Worm (Caenorhabditis elegans) whole organism, mixed stage, embryonic: ENCODE data around the gene cnnm-2.

Experiments
- M03D4.4 ChIP-seq: sonication (generic microtip); optimal IDR thresholded peaks from 2 replicates; lab custom pipeline; 2017; ENCODE audit warnings: mild to moderate bottlenecking, missing genetic modification characterization, missing compliant biosample characterization
- bed-3 ChIP-seq: fragments of 200-800 bp; sonication (Bioruptor generic); optimal IDR thresholded peaks from 3 replicates; lab custom pipeline; 2018; ENCODE audit warnings: mild to moderate bottlenecking, missing genetic modification characterization, moderate library complexity, missing compliant biosample characterization
- blmp-1 ChIP-seq: fragments of 150-350 bp; optimal IDR thresholded peaks from 2 replicates; lab custom pipeline; 2014; ENCODE audit warnings: missing biosample characterization, missing genetic modification characterization
- ceh-39 ChIP-seq: fragments of 150-350 bp; optimal IDR thresholded peaks from 2 replicates; lab custom pipeline; 2014; ENCODE audit warnings: missing biosample characterization, missing genetic modification characterization
- ces-1 ChIP-seq: fragments of 150-350 bp; optimal IDR thresholded peaks from 2 replicates; lab custom pipeline; 2014; ENCODE audit warnings: missing biosample characterization, missing genetic modification reagents, missing genetic modification characterization
- cnd-1 ChIP-seq: fragments of 200-800 bp; sonication (Bioruptor generic); optimal IDR thresholded peaks from 2 replicates; lab custom pipeline; 2018; ENCODE audit warnings: mild to moderate bottlenecking, missing genetic modification characterization, missing compliant biosample characterization
- drap-1 ChIP-seq: fragments of 200-800 bp; sonication (Bioruptor generic); optimal IDR thresholded peaks from 3 replicates; lab custom pipeline; 2018; ENCODE audit warnings: mild to moderate bottlenecking, missing genetic modification characterization, missing compliant biosample characterization
- elt-3 ChIP-seq: fragments of 150-350 bp; optimal IDR thresholded peaks from 2 replicates; lab custom pipeline; 2014; ENCODE audit warnings: missing biosample characterization, missing genetic modification characterization
- flh-1 ChIP-seq: fragments of 200-800 bp; sonication (Bioruptor generic); optimal IDR thresholded peaks from 2 replicates; lab custom pipeline; 2018; ENCODE audit warnings: mild to moderate bottlenecking, missing genetic modification characterization, moderate library complexity, missing compliant biosample characterization
- ham-2 ChIP-seq: fragments of 200-800 bp; sonication (Bioruptor generic); optimal IDR thresholded peaks from 2 replicates; lab custom pipeline; 2018; ENCODE audit warnings: mild to moderate bottlenecking, missing genetic modification characterization, missing compliant biosample characterization
- hlh-1 ChIP-seq: fragments of 150-350 bp; optimal IDR thresholded peaks from 2 replicates; lab custom pipeline; 2014; ENCODE audit warnings: missing biosample characterization, missing genetic modification reagents, missing genetic modification characterization
- lin-13 ChIP-seq: fragments of 150-350 bp; optimal IDR thresholded peaks from 2 replicates; lab custom pipeline; 2014; ENCODE audit warnings: missing biosample characterization, missing genetic modification characterization
- lin-32 ChIP-seq: fragments of 200-800 bp; sonication (Bioruptor generic); optimal IDR thresholded peaks from 2 replicates; lab custom pipeline; 2018; ENCODE audit warnings: mild to moderate bottlenecking, missing genetic modification characterization, missing compliant biosample characterization
- lsy-2 ChIP-seq: fragments of 150-350 bp; optimal IDR thresholded peaks from 2 replicates; lab custom pipeline; 2014; ENCODE audit warnings: missing biosample characterization, missing genetic modification characterization
- mab-5 ChIP-seq: fragments of 150-350 bp; optimal IDR thresholded peaks from 2 replicates; lab custom pipeline; 2014; ENCODE audit warnings: missing biosample characterization, missing genetic modification characterization
- mep-1 ChIP-seq: fragments of 150-350 bp; optimal IDR thresholded peaks from 2 replicates; lab custom pipeline; 2017; ENCODE audit warnings: missing biosample characterization, missing genetic modification reagents, missing genetic modification characterization, inconsistent platforms
- mls-2 ChIP-seq: sonication (generic microtip); optimal IDR thresholded peaks from 2 replicates; lab custom pipeline; 2016; ENCODE audit warnings: mild to moderate bottlenecking, missing genetic modification characterization, moderate library complexity, missing compliant biosample characterization
- nhr-2 ChIP-seq: fragments of 150-350 bp; optimal IDR thresholded peaks from 2 replicates; lab custom pipeline; 2014; ENCODE audit warnings: missing biosample characterization, missing genetic modification characterization
- nhr-237 ChIP-seq: fragments of 150-350 bp; optimal IDR thresholded peaks from 2 replicates; lab custom pipeline; 2014; ENCODE audit warnings: missing biosample characterization, missing genetic modification characterization
- nhr-28 ChIP-seq: fragments of 150-350 bp; optimal IDR thresholded peaks from 2 replicates; lab custom pipeline; 2014; ENCODE audit warnings: missing biosample characterization, missing genetic modification characterization
- nhr-76 ChIP-seq: sonication (generic microtip); optimal IDR thresholded peaks from 2 replicates; lab custom pipeline; 2017; ENCODE audit warnings: missing biosample characterization, missing genetic modification characterization
- pha-4 ChIP-seq: fragments of 150-350 bp; optimal IDR thresholded peaks from 2 replicates; lab custom pipeline; 2018; ENCODE audit warnings: missing biosample characterization, missing genetic modification reagents, missing genetic modification characterization
- sem-2 ChIP-seq: fragments of 200-800 bp; sonication (Bioruptor generic); optimal IDR thresholded peaks from 2 replicates; lab custom pipeline; 2018; ENCODE audit warnings: mild to moderate bottlenecking, missing genetic modification characterization, missing compliant biosample characterization
- snpc-4 ChIP-seq: fragments of 150-350 bp; optimal IDR thresholded peaks from 2 replicates; lab custom pipeline; 2014; ENCODE audit warnings: missing biosample characterization, missing genetic modification characterization
- sptf-1 ChIP-seq: sonication (generic microtip); optimal IDR thresholded peaks from 2 replicates; lab custom pipeline; 2017; ENCODE audit warnings: mild to moderate bottlenecking, missing genetic modification characterization, moderate library complexity, missing compliant biosample characterization
- tbx-8 ChIP-seq: fragments of 200-800 bp; sonication (Bioruptor generic); optimal IDR thresholded peaks from 2 replicates; lab custom pipeline; 2018; ENCODE audit warnings: mild to moderate bottlenecking, missing genetic modification characterization, moderate library complexity, missing compliant biosample characterization
- unc-120 ChIP-seq: sonication (generic microtip); optimal IDR thresholded peaks from 2 replicates; lab custom pipeline; 2017; ENCODE audit warnings: missing genetic modification characterization, missing compliant biosample characterization; ENCODE audit not compliant: poor library complexity, severe bottlenecking
- unc-62 ChIP-seq: fragments of 150-350 bp; optimal IDR thresholded peaks from 2 replicates; lab custom pipeline; 2014; ENCODE audit warnings: missing biosample characterization, missing genetic modification reagents, missing genetic modification characterization
- zip-8 ChIP-seq: fragments of 150-350 bp; optimal IDR thresholded peaks from 2 replicates; lab custom pipeline; 2014; ENCODE audit warnings: missing biosample characterization, missing genetic modification characterization
- ztf-11 ChIP-seq: fragments of 150-350 bp; optimal IDR thresholded peaks from 2 replicates; lab custom pipeline; 2014; ENCODE audit warnings: missing biosample characterization, missing genetic modification characterization

The cnnm-2 gene

ce11 chrX:8784234-8784633 is 27.7 kb upstream of the cnnm-2 start, which contains the start of gene ZK721.3:
TSS of gene ZK721.3 (plus strand) at chrX:8784534.
- TF ChIP-seq nhr-237 (tag; lab: Kevin White, UChicago), result no peak
- TF ChIP-seq M03D4.4, result no peak
- TF ChIP-seq cnd-1 (tag; lab: Kevin White, UChicago), result no peak
- no peak for TF ChIP-seq mls-2
- TF ChIP-seq mab-5 (tag; lab: Kevin White, UChicago), result no peak
- TF ChIP-seq tbx-8, result no peak
- TF ChIP-seq flh-1, result no peak
- no peak for TF ChIP-seq nhr-76 (tag; lab: Kevin White, UChicago)
- TF ChIP-seq nhr-2 (tag; lab: Kevin White, UChicago), result no peak
- TF ChIP-seq bed-3 (GFP tag; lab: Kevin White, UChicago), result no peak
- TF ChIP-seq drap-1 (GFP tag; lab: Kevin White, UChicago), result no peak
- no peak for TF ChIP-seq pha-4

ce11 chrX:8786687-8787086 is 25.2 kb upstream of the cnnm-2 start:
- TF ChIP-seq nhr-76 (tag; lab: Kevin White, UChicago) (no peak), hlh-1 (tag; lab: Kevin White, UChicago) (peak; percentile 93), cnd-1 (tag; lab: Kevin White, UChicago) (no peak), sem-2 (GFP tag; lab: Kevin White, UChicago) (no peak), blmp-1 (tag; lab: Kevin White, UChicago) (no peak), zip-8 (tag; lab: Kevin White, UChicago) (no peak), unc-120 (tag; lab: Kevin White, UChicago) (no peak)

- TF ChIP-seq blmp-1 (tag; lab: Kevin White, UChicago) (no peak), unc-120 (tag; lab: Kevin White, UChicago) (peak; percentile 27), hlh-1 (tag; lab: Kevin White, UChicago) (peak; percentile 35)
These were observed 24.1 kb upstream of the cnnm-2 start for ce11 chrX:8787689-8788222.

- no peak for TF ChIP-seq cnd-1 (tag; lab: Kevin White, UChicago)
- TF ChIP-seq drap-1 (GFP tag; lab: Kevin White, UChicago), result no peak
- TF ChIP-seq nhr-237 (tag; lab: Kevin White, UChicago), result no peak
- no peak for TF ChIP-seq lsy-2 (tag; lab: Kevin White, UChicago)
- TF ChIP-seq flh-1, result no peak
- no peak for TF ChIP-seq zip-8 (tag; lab: Kevin White, UChicago)
- TF ChIP-seq sptf-1 (tag; lab: Kevin White, UChicago), result no peak
- TF ChIP-seq mep-1 (tag; lab: Kevin White, UChicago), result no peak
- no peak for TF ChIP-seq nhr-76 (tag; lab: Kevin White, UChicago)
- TF ChIP-seq tbx-8, result no peak
- no peak for TF ChIP-seq blmp-1 (tag; lab: Kevin White, UChicago)
- TF ChIP-seq hlh-1 (tag; lab: Kevin White, UChicago), result peak; percentile 100
- no peak for TF ChIP-seq mls-2
- TF ChIP-seq snpc-4 (tag; lab: Kevin White, UChicago), result no peak
- no peak for TF ChIP-seq ces-1 (GFP tag; lab: Kevin White, UChicago)
- no peak for TF ChIP-seq pha-4
- no peak for TF ChIP-seq mab-5 (tag; lab: Kevin White, UChicago)
- TF ChIP-seq nhr-2 (tag; lab: Kevin White, UChicago), result no peak
- TF ChIP-seq nhr-28 (tag; lab: Kevin White, UChicago), result no peak
- TF ChIP-seq ham-2, result no peak
- TF ChIP-seq unc-120 (tag; lab: Kevin White, UChicago), result peak; percentile 97
- TF ChIP-seq unc-62, result peak; percentile 80
- no peak for TF ChIP-seq ceh-39 (tag; lab: Kevin White, UChicago)
- no peak for TF ChIP-seq M03D4.4
These were observed 22.8 kb upstream of the cnnm-2 start, which contains the start of gene unc-27 for ce11 chrX:8789014-8789506. TSS of gene unc-27 (plus strand) at chrX:8789456.

ce11 chrX:8790093-8790492 is 21.8 kb upstream of the cnnm-2 start:
- TF ChIP-seq mep-1 (tag; lab: Kevin White, UChicago), result no peak
- no peak for TF ChIP-seq ztf-11
- TF ChIP-seq ham-2, result no peak
- no peak for TF ChIP-seq blmp-1 (tag; lab: Kevin White, UChicago)

ce11 chrX:8791821-8792220 is 20.1 kb upstream of the cnnm-2 start, which contains the start of gene chup-1:
TSS of gene chup-1 (plus strand) at chrX:8792160.
- TF ChIP-seq lin-13 (tag; lab: Kevin White, UChicago), result peak; percentile 20
- TF ChIP-seq tbx-8, result no peak
- TF ChIP-seq lin-32, result peak; percentile 56
- peak; percentile 68 for TF ChIP-seq mep-1 (tag; lab: Kevin White, UChicago)
- TF ChIP-seq elt-3 (tag; lab: Kevin White, UChicago), result no peak
- TF ChIP-seq unc-120 (tag; lab: Kevin White, UChicago), result no peak
- no peak for TF ChIP-seq blmp-1 (tag; lab: Kevin White, UChicago)
- peak; percentile 38 for TF ChIP-seq hlh-1 (tag; lab: Kevin White, UChicago)
- TF ChIP-seq ceh-39 (tag; lab: Kevin White, UChicago), result peak; percentile 58
- TF ChIP-seq ces-1 (GFP tag; lab: Kevin White, UChicago), result no peak
